Worm (Caenorhabditis elegans) whole organism, L1 larva: ENCODE data around the gene K03B4.9.

Experiments used
- C04F5.9 ChIP-seq: sonication (generic microtip); optimal IDR thresholded peaks from 2 replicates; lab custom pipeline; 2016; ENCODE audit warnings: missing genetic modification characterization, missing compliant biosample characterization
- C16A3.4 ChIP-seq: fragments of 150-350 bp; optimal IDR thresholded peaks from 2 replicates; lab custom pipeline; 2014; ENCODE audit warnings: missing biosample characterization, missing genetic modification characterization
- ama-1 ChIP-seq: fragments of 150-350 bp; optimal IDR thresholded peaks from 2 replicates; lab custom pipeline; 2014
- blmp-1 ChIP-seq: fragments of 150-350 bp; optimal IDR thresholded peaks from 2 replicates; lab custom pipeline; 2014; ENCODE audit warnings: missing biosample characterization, missing genetic modification characterization
- ceh-8 ChIP-seq: fragments of 200-800 bp; sonication (Bioruptor generic); optimal IDR thresholded peaks from 2 replicates; lab custom pipeline; 2018; ENCODE audit warnings: mild to moderate bottlenecking, missing genetic modification characterization, moderate library complexity, missing compliant biosample characterization
- ceh-82 ChIP-seq, 3 experiments: fragments of 150-350 bp in 1 of 3; sonication (generic microtip) in 2 of 3; optimal IDR thresholded peaks; 2 replicates each; lab custom pipeline; 2014 to 2017; ENCODE audit warnings: missing biosample characterization in 3 of 3, missing genetic modification characterization in 3 of 3
- ces-1 ChIP-seq: fragments of 150-350 bp; optimal IDR thresholded peaks from 2 replicates; lab custom pipeline; 2014; ENCODE audit warnings: missing biosample characterization, missing genetic modification reagents, missing genetic modification characterization
- dpl-1 ChIP-seq, 3 experiments: fragments of 150-350 bp in 2 of 3; sonication (generic microtip) in 1 of 3; optimal IDR thresholded peaks; 2 replicates each; lab custom pipeline; 2014 to 2017; ENCODE audit warnings: missing biosample characterization in 3 of 3, missing genetic modification characterization in 3 of 3, missing genetic modification reagents in 3 of 3
- dsc-1 ChIP-seq: sonication (generic microtip); optimal IDR thresholded peaks from 2 replicates; lab custom pipeline; 2016; ENCODE audit warnings: mild to moderate bottlenecking, missing genetic modification characterization, missing compliant biosample characterization
- efl-1 ChIP-seq, 4 experiments: fragments of 150-350 bp; optimal IDR thresholded peaks in 3 of 4; peaks in 1 of 4; 1 replicate in 1 of 4; 2 replicates in 3 of 4; lab custom pipeline; 2014; ENCODE audit warnings: missing biosample characterization in 2 of 4, missing genetic modification characterization in 2 of 4, missing genetic modification reagents in 2 of 4
- egl-27 ChIP-seq, 2 experiments: fragments of 150-350 bp in 1 of 2; sonication (generic microtip); optimal IDR thresholded peaks; 3 replicates each; lab custom pipeline; 2017 to 2018; ENCODE audit warnings: missing biosample characterization in 2 of 2, missing genetic modification characterization in 2 of 2, missing genetic modification reagents in 2 of 2
- elt-2 ChIP-seq: sonication (generic microtip); optimal IDR thresholded peaks from 2 replicates; lab custom pipeline; 2016; ENCODE audit warnings: missing genetic modification characterization, mild to moderate bottlenecking, inconsistent platforms, missing compliant biosample characterization, missing genetic modification reagents
- fos-1 ChIP-seq: fragments of 150-350 bp; optimal IDR thresholded peaks from 2 replicates; lab custom pipeline; 2014; ENCODE audit warnings: missing biosample characterization, missing genetic modification characterization
- hpl-2 ChIP-seq: fragments of 150-350 bp; optimal IDR thresholded peaks from 2 replicates; lab custom pipeline; 2014; ENCODE audit warnings: missing biosample characterization, missing genetic modification reagents, missing genetic modification characterization
- irx-1 ChIP-seq: sonication (generic microtip); optimal IDR thresholded peaks from 2 replicates; lab custom pipeline; 2016; ENCODE audit warnings: missing genetic modification characterization, missing compliant biosample characterization
- isw-1 ChIP-seq: fragments of 200-800 bp; sonication (Bioruptor generic); IDR thresholded peaks from 2 replicates; pipeline ENCODE4 v1.3.6; 2022; ENCODE audit warnings: missing genetic modification characterization, missing compliant biosample characterization
- jun-1 ChIP-seq: fragments of 150-350 bp; optimal IDR thresholded peaks from 2 replicates; lab custom pipeline; 2014; ENCODE audit warnings: missing biosample characterization, missing genetic modification reagents, missing genetic modification characterization
- lin-35 ChIP-seq, 2 experiments: fragments of 150-350 bp; optimal IDR thresholded peaks; 2 replicates each; lab custom pipeline; 2014; ENCODE audit warnings: missing biosample characterization in 2 of 2, missing genetic modification characterization in 2 of 2, missing genetic modification reagents in 2 of 2
- lir-3 ChIP-seq: sonication (generic microtip); optimal IDR thresholded peaks from 2 replicates; lab custom pipeline; 2016; ENCODE audit warnings: mild to moderate bottlenecking, missing genetic modification characterization, moderate library complexity, missing compliant biosample characterization; ENCODE audit not compliant: poor library complexity
- lsy-2 ChIP-seq, 2 experiments: fragments of 150-350 bp; optimal IDR thresholded peaks; 2 replicates each; lab custom pipeline; 2014; ENCODE audit warnings: missing biosample characterization in 2 of 2, missing genetic modification characterization in 2 of 2
- mef-2 ChIP-seq: fragments of 150-350 bp; optimal IDR thresholded peaks from 2 replicates; lab custom pipeline; 2014; ENCODE audit warnings: missing biosample characterization, missing genetic modification characterization
- mep-1 ChIP-seq: fragments of 150-350 bp; optimal IDR thresholded peaks from 2 replicates; lab custom pipeline; 2014; ENCODE audit warnings: missing biosample characterization, missing genetic modification characterization
- nhr-12 ChIP-seq: sonication (generic microtip); optimal IDR thresholded peaks from 2 replicates; lab custom pipeline; 2017; ENCODE audit warnings: missing biosample characterization, missing genetic modification characterization
- nhr-20 ChIP-seq: sonication (generic microtip); optimal IDR thresholded peaks from 2 replicates; lab custom pipeline; 2016; ENCODE audit warnings: mild to moderate bottlenecking, missing genetic modification characterization, missing compliant biosample characterization
- nhr-71 ChIP-seq: sonication (generic microtip); optimal IDR thresholded peaks from 2 replicates; lab custom pipeline; 2016; ENCODE audit warnings: mild to moderate bottlenecking, missing genetic modification characterization, moderate library complexity, missing compliant biosample characterization
- pag-3 ChIP-seq: sonication (generic microtip); optimal IDR thresholded peaks from 2 replicates; lab custom pipeline; 2017; ENCODE audit warnings: missing genetic modification characterization, mild to moderate bottlenecking, missing compliant biosample characterization, antibody characterized with exemption, borderline replicate concordance; ENCODE audit not compliant: insufficient read depth
- pax-3 ChIP-seq: fragments of 200-800 bp; sonication (Bioruptor generic); optimal IDR thresholded peaks from 2 replicates; lab custom pipeline; 2018; ENCODE audit warnings: mild to moderate bottlenecking, missing genetic modification characterization, moderate library complexity, missing compliant biosample characterization
- tbx-2 ChIP-seq: sonication (generic microtip); optimal IDR thresholded peaks from 2 replicates; lab custom pipeline; 2016; ENCODE audit warnings: missing genetic modification characterization, missing compliant biosample characterization
- tlp-1 ChIP-seq: fragments of 150-350 bp; optimal IDR thresholded peaks from 2 replicates; lab custom pipeline; 2014; ENCODE audit warnings: missing biosample characterization, missing genetic modification characterization
- zag-1 ChIP-seq: fragments of 150-350 bp; optimal IDR thresholded peaks from 2 replicates; lab custom pipeline; 2014; ENCODE audit warnings: missing biosample characterization, missing genetic modification characterization

The K03B4.9 gene

DNA sequence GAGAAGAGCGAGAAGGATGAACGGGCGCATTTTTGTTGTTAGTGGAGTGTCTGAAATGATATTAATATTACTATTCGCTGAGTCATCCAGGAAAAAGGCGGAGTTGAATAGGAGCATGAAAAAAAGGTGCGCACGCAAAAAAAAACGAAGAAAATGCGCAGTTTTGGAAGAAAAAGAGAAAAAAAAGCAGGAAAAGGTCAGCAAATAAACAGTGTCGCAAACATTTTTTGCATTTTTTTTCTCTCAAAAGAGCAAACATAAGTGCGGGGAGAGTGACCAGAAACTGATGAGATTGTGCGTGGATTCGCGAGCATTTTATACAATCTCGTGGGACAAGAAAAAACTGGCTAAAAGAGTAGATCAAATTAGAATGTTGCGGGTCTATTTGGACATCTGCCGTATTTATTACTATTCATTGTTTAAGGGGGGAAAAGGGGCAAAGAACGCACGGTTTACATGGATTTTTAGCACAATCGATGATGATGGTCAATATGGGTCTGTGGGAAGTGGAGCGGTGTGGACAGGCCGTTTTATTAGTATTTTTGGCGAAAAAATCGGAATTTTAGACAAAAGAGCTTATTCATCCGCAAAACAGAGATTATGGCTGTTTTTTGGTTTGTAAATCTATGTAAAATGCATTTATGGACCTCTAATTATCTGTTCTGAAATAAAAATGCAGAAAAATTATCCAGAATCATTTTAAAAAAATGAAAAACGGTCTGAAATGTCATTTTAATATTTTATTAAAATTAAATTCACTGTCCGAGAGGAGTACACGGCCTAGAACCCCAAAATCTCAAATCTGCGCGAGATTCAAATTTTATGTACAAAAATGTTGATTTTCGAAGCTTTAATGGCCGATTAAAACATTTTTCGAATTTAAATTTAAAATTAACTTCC, 20.2 kb upstream of the K03B4.9 start, which contains the start of gene cpg-8:
Gene cpg-8 (minus strand): TSS at position 51 of the 900 bp plus-strand sequence.
- TF ChIP-seq zag-1 (tag; lab: Kevin White, UChicago) = no peak
- TF ChIP-seq hpl-2 (GFP tag; lab: Kevin White, UChicago) = no peak
- peak; percentile 3 for TF ChIP-seq lir-3 (tag; lab: Kevin White, UChicago)
- TF ChIP-seq efl-1 (optimal IDR thresholded peaks at IDR 0.05; lab: Kevin White, UChicago) = peak; percentile 52 to 58
- peak; percentile 54 to 95 for TF ChIP-seq efl-1 (GFP tag; optimal IDR thresholded peaks at IDR 0.05 in 1 of 2; lab: Kevin White, UChicago)
- peak in 1 of 2 experiments; percentile 59 for TF ChIP-seq lin-35 (GFP tag; optimal IDR thresholded peaks at IDR 0.05; lab: Kevin White, UChicago)
- no peak for TF ChIP-seq isw-1
- TF ChIP-seq dpl-1 (GFP tag; optimal IDR thresholded peaks at IDR 0.05; lab: Kevin White, UChicago) = peak; percentile 22 to 61 (median 51)
- peak; percentile 4 for TF ChIP-seq C16A3.4 (tag; lab: Kevin White, UChicago)

DNA sequence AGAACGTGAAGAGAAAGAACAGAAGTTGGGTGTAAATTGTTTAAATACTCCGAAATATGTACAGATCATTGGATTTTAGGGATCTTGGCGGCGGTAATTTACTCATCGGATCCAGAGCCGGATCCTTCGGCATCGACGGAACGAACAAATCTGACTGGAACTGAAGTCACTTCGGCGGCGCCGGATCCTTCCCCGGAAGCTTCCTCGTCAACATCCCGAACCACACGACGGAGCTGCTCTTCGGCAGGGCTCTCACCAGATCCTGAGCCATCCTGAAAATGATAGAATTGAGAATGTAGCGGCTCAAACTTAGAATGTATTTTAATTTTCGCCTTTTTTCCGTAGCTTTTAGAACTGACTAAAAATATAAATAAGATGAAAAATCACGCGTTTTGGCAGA, 19.3 kb upstream of the K03B4.9 start:
- TF ChIP-seq ces-1 (GFP tag; lab: Kevin White, UChicago) = no peak
- no peak for TF ChIP-seq ceh-82 (tag; optimal IDR thresholded peaks at IDR 0.05; lab: Kevin White, UChicago)
- no peak for TF ChIP-seq nhr-12
- TF ChIP-seq mef-2 (tag; lab: Kevin White, UChicago) = no peak
- no peak for TF ChIP-seq lir-3 (tag; lab: Kevin White, UChicago)
- no peak for TF ChIP-seq ceh-8 (GFP tag; lab: Kevin White, UChicago)
- TF ChIP-seq dsc-1 (tag; lab: Kevin White, UChicago) = no peak
- no peak for TF ChIP-seq egl-27 (tag; optimal IDR thresholded peaks at IDR 0.05; lab: Kevin White, UChicago)
- TF ChIP-seq fos-1 (tag; lab: Kevin White, UChicago) = no peak
- TF ChIP-seq pax-3 (tag; lab: Kevin White, UChicago) = no peak
- TF ChIP-seq irx-1 (tag; lab: Kevin White, UChicago) = no peak
- TF ChIP-seq C16A3.4 (tag; lab: Kevin White, UChicago) = no peak
- no peak for TF ChIP-seq blmp-1 (tag; lab: Kevin White, UChicago)
- TF ChIP-seq tlp-1 (tag; lab: Kevin White, UChicago) = no peak
- no peak for TF ChIP-seq C04F5.9 (tag; lab: Kevin White, UChicago)
- no peak for TF ChIP-seq tbx-2 (tag; lab: Kevin White, UChicago)
- TF ChIP-seq mep-1 = no peak
- no peak for TF ChIP-seq jun-1 (tag; lab: Kevin White, UChicago)

DNA sequence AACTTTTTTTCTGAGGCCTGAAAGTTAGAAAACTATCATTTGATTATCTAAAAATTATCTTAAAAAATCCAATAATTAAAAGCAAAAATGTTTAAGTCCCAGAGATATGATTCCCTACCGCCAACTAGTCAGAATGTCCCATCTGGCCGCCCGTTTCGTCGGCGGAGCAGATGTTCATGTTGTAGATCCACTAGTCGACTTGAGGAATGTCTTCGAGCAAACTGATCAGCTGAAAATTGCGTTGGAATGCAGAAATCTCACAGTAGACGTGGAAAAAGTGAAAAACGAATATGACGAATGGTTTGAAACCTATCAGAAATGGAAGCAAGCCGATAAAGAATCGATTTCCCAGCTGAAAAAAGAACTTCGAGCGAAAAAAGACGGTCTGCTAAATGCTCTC, 16.8 kb upstream of the K03B4.9 start, which contains the start of gene K03B4.1:
Gene K03B4.1 (plus strand): TSS at position 97 of the 400 bp plus-strand sequence.
- peak; percentile 38 for TF ChIP-seq ama-1 (lab: Kevin White, UChicago)
- TF ChIP-seq efl-1 (optimal IDR thresholded peaks at IDR 0.05; lab: Kevin White, UChicago) = no peak
- peak in 1 of 2 experiments; percentile 43 for TF ChIP-seq efl-1 (GFP tag; optimal IDR thresholded peaks at IDR 0.05 in 1 of 2; lab: Kevin White, UChicago)
- no peak for TF ChIP-seq pax-3 (tag; lab: Kevin White, UChicago)

- no peak for TF ChIP-seq lin-35 (GFP tag; optimal IDR thresholded peaks at IDR 0.05; lab: Kevin White, UChicago)
- TF ChIP-seq elt-2 = peak; percentile 3
- TF ChIP-seq pag-3 = no peak
- TF ChIP-seq dpl-1 (GFP tag; optimal IDR thresholded peaks at IDR 0.05; lab: Kevin White, UChicago) = no peak
- no peak for TF ChIP-seq lsy-2 (tag; optimal IDR thresholded peaks at IDR 0.05; lab: Kevin White, UChicago)
- no peak for TF ChIP-seq efl-1 (optimal IDR thresholded peaks at IDR 0.05; lab: Kevin White, UChicago)
- peak in 1 of 2 experiments; percentile 81 for TF ChIP-seq efl-1 (GFP tag; optimal IDR thresholded peaks at IDR 0.05 in 1 of 2; lab: Kevin White, UChicago)
- TF ChIP-seq nhr-71 (tag; lab: Kevin White, UChicago) = peak; percentile 11
- TF ChIP-seq ama-1 (lab: Kevin White, UChicago) = peak; percentile 71
- TF ChIP-seq nhr-20 = no peak
- TF ChIP-seq, all 84 proteins: peak for 4
Observed at ce11 chrV:4687944-4688505, 15.6 kb upstream of the K03B4.9 start, which contains the start of gene K03B4.2. K03B4.2 (plus strand) TSS chrV:4687994.
